Worm (Caenorhabditis elegans): ENCODE data around the gene Y75B12B.10.
"Not testable (repeated sequence)": the region's sequence is repeated elsewhere in the genome, so short reads cannot be mapped to it uniquely, and the experiment has no call there.

- TF ChIP-seq pha-4 (tag; optimal IDR thresholded peaks at IDR 0.05); lag-1 (GFP tag; IDR thresholded peaks at IDR 0.05); hmg-20 (GFP tag; IDR thresholded peaks at IDR 0.05); efl-1 (GFP tag; optimal IDR thresholded peaks at IDR 0.05); attf-6 (GFP tag; IDR thresholded peaks at IDR 0.05); egrh-3 (GFP tag; IDR thresholded peaks at IDR 0.05); madf-10 (tag; optimal IDR thresholded peaks at IDR 0.05); ceh-40 (GFP tag; IDR thresholded peaks at IDR 0.05); hlh-12 (tag; optimal IDR thresholded peaks at IDR 0.05); F49E8.2 (tag; optimal IDR thresholded peaks at IDR 0.05; ENCODE audit: insufficient read depth); sptf-2 (GFP tag; optimal IDR thresholded peaks at IDR 0.05); unc-130 (GFP tag; optimal IDR thresholded peaks at IDR 0.05): not testable (repeated sequence)
Measured at ce11 chrV:15250304-15250703, 50.4 kb downstream of the Y75B12B.10 start, which contains the start of gene srd-28.

All from whole organism, young adult.